Fruit fly (Drosophila melanogaster): ENCODE results near the gene DCTN1-p150.

DNA sequence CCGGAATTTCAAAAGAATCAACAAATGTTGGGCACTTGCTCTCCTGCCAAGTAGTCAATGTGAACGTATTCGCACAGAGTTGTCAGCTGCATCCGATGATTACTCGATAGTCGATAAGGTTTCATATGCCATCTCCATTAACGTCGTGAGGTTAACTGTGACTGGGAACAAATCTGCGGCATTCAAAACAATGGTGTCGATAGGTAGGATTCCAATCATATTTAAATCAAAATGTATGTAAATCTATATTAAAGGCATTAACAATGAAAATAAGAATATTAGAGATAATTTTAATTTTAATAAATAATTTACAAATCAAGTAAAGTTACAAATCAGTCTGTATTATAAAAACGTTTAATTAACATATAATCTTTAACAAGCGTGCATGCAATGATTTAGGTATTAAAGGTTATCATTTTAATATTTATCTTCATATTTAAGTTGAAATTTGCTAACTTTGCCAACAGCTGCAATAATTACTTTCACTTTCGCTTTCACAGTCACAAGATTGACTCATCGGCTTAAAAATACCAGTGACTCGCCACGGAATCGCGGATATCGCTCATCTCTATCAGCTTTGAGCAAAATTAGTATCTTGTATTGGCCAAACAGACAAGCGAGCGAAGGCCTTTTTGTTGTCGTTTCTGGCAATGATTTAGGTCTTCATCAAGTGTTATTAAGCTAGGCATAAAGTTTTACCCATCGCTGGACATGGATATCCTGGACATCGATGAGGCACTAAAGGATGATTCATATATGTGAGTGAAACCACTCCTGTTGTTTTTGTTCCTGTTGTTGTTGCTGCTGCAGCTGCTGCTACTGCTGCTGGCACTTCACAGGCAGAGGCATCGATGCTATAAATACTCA lies 35.7 kb downstream of the DCTN1-p150 start, which contains the start of the genes Meics, Nxf3 and ssp2:
- TF ChIP-seq GATAd (GFP tag; optimal IDR thresholded peaks at IDR 0.05) (no peak), brk (GFP tag; optimal IDR thresholded peaks at IDR 0.05) (no peak)
